Fruit fly (Drosophila melanogaster): ENCODE measurements around the gene Rel.
A peak's percentile ranks its signal among the peaks of the same experiment; 100 is the strongest.

Gene Rel

DNA sequence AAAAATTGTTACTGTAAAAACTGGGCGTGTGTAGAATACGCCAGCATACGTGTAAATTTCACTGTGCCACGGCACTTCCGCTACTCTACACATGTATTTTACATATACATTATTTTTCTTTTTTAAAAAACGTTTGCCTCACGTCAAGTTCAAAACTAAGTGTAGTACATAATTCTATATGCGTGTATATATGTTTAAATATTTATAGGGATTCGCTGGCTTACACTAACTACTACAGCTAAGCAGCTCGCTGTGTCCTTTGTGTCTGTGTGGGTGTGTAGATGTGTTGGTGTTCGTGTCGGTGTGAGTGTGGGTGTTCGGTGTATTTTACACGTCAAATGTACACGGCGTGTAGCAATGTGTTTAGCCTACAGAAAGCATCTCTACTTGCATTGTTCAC is 20.6 kb upstream of the Rel start (continued):
- TF ChIP-seq Bgb (GFP tag; IDR thresholded peaks at IDR 0.05; ENCODE audit: partially characterized antibody) (peak; percentile 69), sc (optimal IDR thresholded peaks at IDR 0.05) (no peak), sc (GFP tag; optimal IDR thresholded peaks at IDR 0.05) (no peak), vnd (GFP tag; IDR thresholded peaks at IDR 0.05; ENCODE audit: partially characterized antibody) (peak; percentile 66), hb (GFP tag; IDR thresholded peaks at IDR 0.05; ENCODE audit: partially characterized antibody) (peak; percentile 68; the same call in 2 of the 3 replicates), CG4854 (GFP tag; optimal IDR thresholded peaks at IDR 0.05) (no peak)

DNA sequence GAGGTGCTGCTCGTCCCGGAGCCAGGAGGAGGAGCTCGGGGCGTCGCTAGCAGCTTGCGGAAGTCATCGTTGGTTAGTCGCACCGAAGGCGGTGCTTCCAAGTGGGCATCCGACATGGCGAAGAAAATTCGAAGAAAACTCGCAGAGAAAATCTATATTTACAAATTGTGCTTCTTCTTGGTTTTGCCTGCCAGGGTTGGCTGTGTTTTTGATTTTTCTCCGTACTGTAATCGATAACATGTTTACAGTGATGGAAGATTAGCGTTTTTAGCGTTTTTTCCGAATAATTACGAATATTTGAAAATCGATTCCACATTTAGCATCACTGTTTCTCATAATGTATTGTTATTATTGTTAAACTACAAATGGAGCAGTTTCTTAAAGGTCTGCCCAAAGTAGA is 17.1 kb upstream of the Rel start, which contains the start of the genes beag and Ada:
beag (minus strand) TSS at position 205 of the 400 bp plus-strand sequence.
Ada (plus strand) TSS at position 310 of the 400 bp plus-strand sequence.
- TF ChIP-seq CG4617 (GFP tag; optimal IDR thresholded peaks at IDR 0.05; ENCODE audit: borderline replicate concordance), result peak; percentile 94
- peak; percentile 5 for TF ChIP-seq CG4282 (GFP tag; optimal IDR thresholded peaks at IDR 0.05)
- peak; percentile 52 for TF ChIP-seq CG10462 (GFP tag; optimal IDR thresholded peaks at IDR 0.05)
- TF ChIP-seq CG17829 (tag; optimal IDR thresholded peaks at IDR 0.05), result peak; percentile 58
- TF ChIP-seq Ptx1 (GFP tag; IDR thresholded peaks at IDR 0.05), result peak; percentile 54
- no peak for TF ChIP-seq crol (GFP tag; IDR thresholded peaks at IDR 0.05)
- TF ChIP-seq CG4854 (GFP tag; optimal IDR thresholded peaks at IDR 0.05), result no peak
- TF ChIP-seq CG8924 (tag; optimal IDR thresholded peaks at IDR 0.05), result peak; percentile 60
- no peak for TF ChIP-seq ken (GFP tag; IDR thresholded peaks at IDR 0.05)
- TF ChIP-seq gro (GFP tag; optimal IDR thresholded peaks at IDR 0.05), result peak; percentile 84
- peak; percentile 55 for TF ChIP-seq BEAF-32 (GFP tag; optimal IDR thresholded peaks at IDR 0.05)
- TF ChIP-seq HmgD (GFP tag; optimal IDR thresholded peaks at IDR 0.05), result peak; percentile 9
- TF ChIP-seq Mad (GFP tag; optimal IDR thresholded peaks at IDR 0.05), result peak; percentile 6
- TF ChIP-seq fd96Cb (tag; optimal IDR thresholded peaks at IDR 0.05), result no peak
- peak; percentile 58 for TF ChIP-seq Bgb (GFP tag; IDR thresholded peaks at IDR 0.05; ENCODE audit: partially characterized antibody)
- TF ChIP-seq CG2116 (GFP tag; optimal IDR thresholded peaks at IDR 0.05), result peak; percentile 93
- peak; percentile 58 for TF ChIP-seq Dp (GFP tag; optimal IDR thresholded peaks at IDR 0.05)
- TF ChIP-seq CG6791 (GFP tag; IDR thresholded peaks at IDR 0.05; ENCODE audit: partially characterized antibody), result peak; percentile 43; the same call in 2 of the 3 replicates
- peak; percentile 66 for TF ChIP-seq stwl (tag; optimal IDR thresholded peaks at IDR 0.05)
- peak; percentile 55 for TF ChIP-seq Scr (GFP tag; IDR thresholded peaks at IDR 0.05; ENCODE audit: partially characterized antibody)
- TF ChIP-seq nerfin-1 (tag; optimal IDR thresholded peaks at IDR 0.05), result peak; percentile 34
- TF ChIP-seq Ets97D (GFP tag; optimal IDR thresholded peaks at IDR 0.05), result peak; percentile 3
- TF ChIP-seq Fer2 (tag; optimal IDR thresholded peaks at IDR 0.05), result peak; percentile 26
- peak; percentile 33 for TF ChIP-seq HLH54F (GFP tag; optimal IDR thresholded peaks at IDR 0.05)
- TF ChIP-seq CG15514 (GFP tag; optimal IDR thresholded peaks at IDR 0.05), result peak; percentile 67
- TF ChIP-seq CG9876 (GFP tag; optimal IDR thresholded peaks at IDR 0.05), result no peak
- no peak for TF ChIP-seq B-H1 (GFP tag; IDR thresholded peaks at IDR 0.05)
- peak; percentile 69 for TF ChIP-seq Sry-δ (GFP tag; optimal IDR thresholded peaks at IDR 0.05)
- peak in 1 of 2 experiments; percentile 14 for TF ChIP-seq Pdp1 (GFP tag; optimal IDR thresholded peaks at IDR 0.05)
- TF ChIP-seq dmrt11E (tag; optimal IDR thresholded peaks at IDR 0.05), result peak; percentile 23
- peak; percentile 36 for TF ChIP-seq twi (tag; optimal IDR thresholded peaks at IDR 0.05)
- TF ChIP-seq Ada2b (GFP tag; IDR thresholded peaks at IDR 0.05), result peak; percentile 7; the same call in 1 of the 2 replicates
- peak; percentile 89 for TF ChIP-seq CG7928 (GFP tag; optimal IDR thresholded peaks at IDR 0.05)
- TF ChIP-seq CG1792 (GFP tag; optimal IDR thresholded peaks at IDR 0.05), result peak; percentile 5
- no peak for TF ChIP-seq D19B (GFP tag; optimal IDR thresholded peaks at IDR 0.05)
- peak; percentile 51 for TF ChIP-seq nmo (GFP tag; optimal IDR thresholded peaks at IDR 0.05)
- peak; percentile 64; the same call in 2 of the 4 replicates for TF ChIP-seq Dll (GFP tag; IDR thresholded peaks at IDR 0.05; ENCODE audit: partially characterized antibody)
- TF ChIP-seq CG12659 (GFP tag; optimal IDR thresholded peaks at IDR 0.05), result peak; percentile 63
- 0 out of 2 replicates have a peak, but pooled peaks have one; percentile 26 for TF ChIP-seq CG7372 (GFP tag; IDR thresholded peaks at IDR 0.05)
- TF ChIP-seq CG18764 (GFP tag; optimal IDR thresholded peaks at IDR 0.05), result no peak
- peak in 1 of 3 experiments; percentile 40 for TF ChIP-seq lola (GFP tag; optimal IDR thresholded peaks at IDR 0.05)
- peak; percentile 25 for TF ChIP-seq CG9797 (GFP tag; optimal IDR thresholded peaks at IDR 0.05)
- peak; percentile 36; the same call in 1 of the 2 replicates for TF ChIP-seq CG9215 (GFP tag; IDR thresholded peaks at IDR 0.05)
